Fruit fly (Drosophila melanogaster) whole organism, embryonic: ENCODE results near the gene CG11634.
A peak's percentile ranks its signal among the peaks of the same experiment; 100 is the strongest.

Source experiments
- Atf3 ChIP-seq: fragments of 200-800 bp; sonication (Bioruptor generic); optimal IDR thresholded peaks from 3 replicates; lab custom pipeline; 2016; ENCODE audit warnings: missing biosample characterization, missing genetic modification characterization
- Awh ChIP-seq: fragments of 200-800 bp; sonication (Bioruptor generic); IDR thresholded peaks from 2 replicates; pipeline ENCODE4, ENCODE4 v1.3.6; 2022; ENCODE audit warnings: missing biosample characterization, missing genetic modification characterization
- CG10366 ChIP-seq: fragments of 200-800 bp; sonication (Bioruptor generic); IDR thresholded peaks from 2 replicates; pipeline ENCODE4 v1.3.6; 2022; ENCODE audit warnings: missing biosample characterization, missing genetic modification characterization
- CG11723 ChIP-seq: fragments of 200-800 bp; sonication (Bioruptor generic); optimal IDR thresholded peaks from 2 replicates; lab custom pipeline; 2017; ENCODE audit warnings: missing biosample characterization, mild to moderate bottlenecking, missing genetic modification characterization
- CG12769 ChIP-seq: fragments of 200-800 bp; sonication (Bioruptor generic); optimal IDR thresholded peaks from 2 replicates; lab custom pipeline; 2019; ENCODE audit warnings: missing biosample characterization, mild to moderate bottlenecking, missing genetic modification characterization, moderate library complexity
- CG13894 ChIP-seq: fragments of 200-800 bp; sonication (Bioruptor generic); optimal IDR thresholded peaks from 3 replicates; lab custom pipeline; 2018; ENCODE audit warnings: missing biosample characterization, mild to moderate bottlenecking, missing genetic modification characterization, moderate library complexity
- CG15269 ChIP-seq: fragments of 200-800 bp; sonication (Bioruptor generic); optimal IDR thresholded peaks from 2 replicates; lab custom pipeline; 2018; ENCODE audit warnings: missing biosample characterization, mild to moderate bottlenecking, missing genetic modification characterization, moderate library complexity
- CG16863 ChIP-seq: fragments of 200-800 bp; sonication (Bioruptor generic); optimal IDR thresholded peaks from 3 replicates; lab custom pipeline; 2016; ENCODE audit warnings: missing biosample characterization, missing genetic modification characterization
- CG17568 ChIP-seq: fragments of 200-800 bp; sonication (Bioruptor generic); optimal IDR thresholded peaks from 2 replicates; lab custom pipeline; 2018; ENCODE audit warnings: missing biosample characterization, mild to moderate bottlenecking, missing genetic modification characterization, moderate library complexity
- CG17612 ChIP-seq: fragments of 200-800 bp; sonication (Bioruptor generic); IDR thresholded peaks from 2 replicates; pipeline ENCODE4 v1.3.6; 2022; ENCODE audit warnings: missing biosample characterization, missing genetic modification characterization
- CG1792 ChIP-seq: fragments of 200-800 bp; sonication (Bioruptor generic); optimal IDR thresholded peaks from 2 replicates; lab custom pipeline; 2016; ENCODE audit warnings: missing biosample characterization, missing genetic modification characterization
- CG18011 ChIP-seq: fragments of 200-800 bp; sonication (Bioruptor generic); optimal IDR thresholded peaks from 2 replicates; lab custom pipeline; 2017; ENCODE audit warnings: missing biosample characterization, missing genetic modification characterization, mild to moderate bottlenecking, moderate library complexity, missing genotype
- CG1832 ChIP-seq: fragments of 200-800 bp; sonication (Bioruptor generic); optimal IDR thresholded peaks from 2 replicates; lab custom pipeline; 2017; ENCODE audit warnings: missing biosample characterization, mild to moderate bottlenecking, missing genetic modification characterization, inconsistent platforms
- CG2199 ChIP-seq: fragments of 200-800 bp; sonication (Bioruptor generic); IDR thresholded peaks from 3 replicates; pipeline ENCODE4 v1.3.6; 2022; ENCODE audit warnings: missing biosample characterization, missing genetic modification characterization
- CG31224 ChIP-seq: fragments of 200-800 bp; sonication (Bioruptor generic); IDR thresholded peaks from 2 replicates; pipeline ENCODE4 v1.3.6; 2022; ENCODE audit warnings: missing biosample characterization, missing genetic modification characterization
- CG34376 ChIP-seq: fragments of 200-800 bp; sonication (Bioruptor generic); optimal IDR thresholded peaks from 2 replicates; lab custom pipeline; 2018; ENCODE audit warnings: missing biosample characterization, mild to moderate bottlenecking, missing genetic modification characterization
- CG4617 ChIP-seq: fragments of 200-800 bp; sonication (Bioruptor generic); optimal IDR thresholded peaks from 3 replicates; lab custom pipeline; 2016; ENCODE audit warnings: missing biosample characterization, missing genetic modification characterization, borderline replicate concordance
- CG6689 ChIP-seq: fragments of 200-800 bp; sonication (Bioruptor generic); IDR thresholded peaks from 2 replicates; pipeline ENCODE4 v1.3.6; 2022; ENCODE audit warnings: missing biosample characterization, missing genetic modification characterization
- Deaf1 ChIP-seq: fragments of 200-800 bp; optimal IDR thresholded peaks from 3 replicates; lab custom pipeline; 2019; ENCODE audit warnings: missing biosample characterization, mild to moderate bottlenecking, missing genetic modification characterization, moderate library complexity
- Doc3 ChIP-seq: fragments of 200-800 bp; sonication (Bioruptor generic); IDR thresholded peaks from 3 replicates; pipeline ENCODE4 v1.3.6; 2022; ENCODE audit warnings: missing biosample characterization, missing genetic modification characterization; ENCODE audit not compliant: partially characterized antibody
- Elba2 ChIP-seq: fragments of 200-800 bp; sonication (Bioruptor generic); optimal IDR thresholded peaks from 3 replicates; lab custom pipeline; 2016; ENCODE audit warnings: missing biosample characterization, missing genetic modification characterization
- HmgZ ChIP-seq: fragments of 200-800 bp; sonication (Bioruptor generic); optimal IDR thresholded peaks from 2 replicates; lab custom pipeline; 2018; ENCODE audit warnings: missing biosample characterization, mild to moderate bottlenecking, missing genetic modification characterization
- Lim3 ChIP-seq: fragments of 200-800 bp; sonication (Bioruptor generic); IDR thresholded peaks from 2 replicates; pipeline ENCODE4 v1.3.6; 2022; ENCODE audit warnings: missing biosample characterization, missing genetic modification characterization
- Med ChIP-seq: fragments of 200-800 bp; sonication (Bioruptor generic); peaks from one replicate; lab custom pipeline; 2016; ENCODE audit warnings: missing biosample characterization, missing genetic modification characterization, mild to moderate bottlenecking, inconsistent platforms, moderate library complexity
- NK7.1 ChIP-seq: fragments of 200-800 bp; sonication (Bioruptor generic); optimal IDR thresholded peaks from 3 replicates; lab custom pipeline; 2016; ENCODE audit warnings: missing biosample characterization, missing genetic modification characterization
- Nf-YA ChIP-seq: fragments of 200-800 bp; sonication (Bioruptor generic); IDR thresholded peaks from 2 replicates; pipeline ENCODE4 v1.3.6; 2022; ENCODE audit warnings: missing biosample characterization, missing genetic modification characterization
- Nf-YB ChIP-seq: fragments of 200-800 bp; sonication (Bioruptor generic); optimal IDR thresholded peaks from 3 replicates; lab custom pipeline; 2019; ENCODE audit warnings: missing biosample characterization, mild to moderate bottlenecking, missing genetic modification characterization, moderate library complexity
- Nf-YC ChIP-seq: fragments of 200-800 bp; optimal IDR thresholded peaks from 3 replicates; lab custom pipeline; 2019; ENCODE audit warnings: missing biosample characterization, mild to moderate bottlenecking, missing genetic modification characterization, moderate library complexity
- Sox102F ChIP-seq: fragments of 200-800 bp; sonication (Bioruptor generic); optimal IDR thresholded peaks from 2 replicates; lab custom pipeline; 2018; ENCODE audit warnings: missing biosample characterization, mild to moderate bottlenecking, missing genetic modification characterization, moderate library complexity
- Sry-δ ChIP-seq: fragments of 200-800 bp; sonication (Bioruptor generic); optimal IDR thresholded peaks from 2 replicates; lab custom pipeline; 2016; ENCODE audit warnings: missing biosample characterization, missing genetic modification characterization
- abd-A ChIP-seq: fragments of 200-800 bp; sonication (Bioruptor generic); optimal IDR thresholded peaks from 3 replicates; lab custom pipeline; 2019; ENCODE audit warnings: missing biosample characterization, mild to moderate bottlenecking, missing genetic modification characterization, moderate library complexity
- cad ChIP-seq: fragments of >200 bp; optimal IDR thresholded peaks from 2 replicates; lab custom pipeline; 2017; ENCODE audit warnings: missing biosample characterization, missing genetic modification characterization
- chinmo ChIP-seq: fragments of 200-800 bp; sonication (Bioruptor generic); IDR thresholded peaks from 4 replicates; pipeline ENCODE4 v1.3.6; 2022; ENCODE audit warnings: missing biosample characterization, missing genetic modification characterization; ENCODE audit not compliant: partially characterized antibody
- ci ChIP-seq: fragments of 200-800 bp; sonication (Bioruptor generic); IDR thresholded peaks from 3 replicates; pipeline ENCODE4 v1.3.6; 2022; ENCODE audit warnings: missing biosample characterization, missing genetic modification characterization
- fd3F ChIP-seq: fragments of 200-800 bp; sonication (Bioruptor generic); optimal IDR thresholded peaks from 2 replicates; lab custom pipeline; 2018; ENCODE audit warnings: missing biosample characterization, mild to moderate bottlenecking, missing genetic modification characterization, moderate library complexity
- grn ChIP-seq: fragments of 200-800 bp; sonication (Bioruptor generic); optimal IDR thresholded peaks from 3 replicates; lab custom pipeline; 2017; ENCODE audit warnings: missing biosample characterization, missing genetic modification characterization
- hb ChIP-seq: fragments of 200-800 bp; sonication (Bioruptor generic); IDR thresholded peaks from 3 replicates; pipeline ENCODE4 v1.3.6; 2022; ENCODE audit warnings: missing biosample characterization, missing genetic modification characterization; ENCODE audit not compliant: partially characterized antibody
- hth ChIP-seq: fragments of >200 bp; optimal IDR thresholded peaks from 2 replicates; lab custom pipeline; 2017; ENCODE audit warnings: inconsistent platforms
- inv ChIP-seq: fragments of 200-800 bp; sonication (Bioruptor generic); IDR thresholded peaks from 2 replicates; pipeline ENCODE4 v1.3.6; 2022; ENCODE audit warnings: missing biosample characterization, missing genetic modification characterization; ENCODE audit not compliant: partially characterized antibody
- kni ChIP-seq: fragments of 200-800 bp; sonication (Bioruptor generic); optimal IDR thresholded peaks from 3 replicates; lab custom pipeline; 2017; ENCODE audit warnings: mild to moderate bottlenecking, missing biosample characterization, missing genetic modification reagents, missing genetic modification characterization
- mld ChIP-seq: fragments of 200-800 bp; sonication (Bioruptor generic); IDR thresholded peaks from 3 replicates; pipeline ENCODE4 v1.3.6; 2022; ENCODE audit warnings: missing biosample characterization, missing genetic modification characterization; ENCODE audit not compliant: partially characterized antibody
- oc ChIP-seq: fragments of 200-800 bp; sonication (Bioruptor generic); optimal IDR thresholded peaks from 2 replicates; lab custom pipeline; 2018; ENCODE audit warnings: missing biosample characterization, mild to moderate bottlenecking, missing genetic modification characterization, moderate library complexity
- sd ChIP-seq: fragments of 200-800 bp; sonication (Bioruptor generic); optimal IDR thresholded peaks from 3 replicates; lab custom pipeline; 2018; ENCODE audit warnings: missing biosample characterization, mild to moderate bottlenecking, missing genetic modification characterization, moderate library complexity
- sens ChIP-seq: fragments of 200-800 bp; sonication (Bioruptor generic); peaks from one replicate; lab custom pipeline; 2016; ENCODE audit warnings: missing biosample characterization, missing genetic modification characterization
- so ChIP-seq: fragments of 200-800 bp; sonication (Bioruptor generic); IDR thresholded peaks from 3 replicates; pipeline ENCODE4 v1.3.6; 2022; ENCODE audit warnings: missing biosample characterization, missing genetic modification characterization
- sob ChIP-seq: fragments of 200-800 bp; sonication (Bioruptor generic); IDR thresholded peaks from 2 replicates; pipeline ENCODE4 v1.3.6; 2022; ENCODE audit warnings: missing biosample characterization, missing genetic modification characterization
- tll ChIP-seq, 2 experiments: fragments of 200-800 bp in 1 of 2; fragments of >200 bp in 1 of 2; sonication (Bioruptor generic) in 1 of 2; optimal IDR thresholded peaks; 2 replicates each; lab custom pipeline; 2017 to 2019; ENCODE audit warnings: missing biosample characterization in 2 of 2, missing genetic modification characterization in 2 of 2, mild to moderate bottlenecking in 1 of 2, moderate library complexity in 1 of 2
- wdn ChIP-seq: fragments of 200-800 bp; sonication (Bioruptor generic); IDR thresholded peaks from 2 replicates; pipeline ENCODE4 v1.3.6; 2022; ENCODE audit warnings: missing biosample characterization, missing genetic modification characterization
- zen ChIP-seq: fragments of 200-800 bp; sonication (Bioruptor generic); optimal IDR thresholded peaks from 3 replicates; lab custom pipeline; 2018; ENCODE audit warnings: missing biosample characterization, mild to moderate bottlenecking, missing genetic modification characterization, moderate library complexity

CG11634 gene

dm6 chr2L:21916000-21916399 is at the start of gene CG11634:
CG11634 (plus strand) TSS chr2L:21916300.
- TF ChIP-seq Sry-δ (GFP tag; lab: Kevin White, UChicago) (no peak), CG34376 (GFP tag; lab: Kevin White, UChicago) (no peak), Lim3 (no peak), CG11723 (GFP tag; lab: Kevin White, UChicago) (no peak), hb (GFP tag; lab: Robert Waterston, UW) (no peak), CG18011 (no peak), CG15269 (tag; lab: Kevin White, UChicago) (no peak), wdn (GFP tag; lab: Robert Waterston, UW) (no peak), CG10366 (GFP tag; lab: Robert Waterston, UW) (no peak), CG16863 (GFP tag; lab: Kevin White, UChicago) (no peak), CG17612 (no peak), so (GFP tag; lab: Robert Waterston, UW) (no peak), Sox102F (GFP tag; lab: Kevin White, UChicago) (no peak), sob (GFP tag; lab: Robert Waterston, UW) (no peak), CG1792 (GFP tag; lab: Kevin White, UChicago) (no peak)

- TF ChIP-seq Awh (GFP tag; lab: Robert Waterston, UW) (peak; percentile 66; the same call in 1 of the 2 replicates), sd (peak; percentile 63), Doc3 (GFP tag; lab: Robert Waterston, UW) (no peak), Nf-YC (tag; lab: Kevin White, UChicago) (peak; percentile 91), CG17568 (GFP tag; lab: Kevin White, UChicago) (no peak), CG6689 (GFP tag; lab: Robert Waterston, UW) (no peak), Deaf1 (peak; percentile 91), grn (peak; percentile 89), Elba2 (GFP tag; lab: Kevin White, UChicago) (peak; percentile 74), oc (tag; lab: Kevin White, UChicago) (peak; percentile 33), cad (peak; percentile 83), HmgZ (tag; lab: Kevin White, UChicago) (no peak), kni (GFP tag; lab: Kevin White, UChicago) (peak; percentile 66), CG13894 (tag; lab: Kevin White, UChicago) (peak; percentile 39), fd3F (no peak), Nf-YB (peak; percentile 94), sens (GFP tag; lab: Kevin White, UChicago) (peak; percentile 59), Med (GFP tag; lab: Kevin White, UChicago) (peak; percentile 21), CG1792 (GFP tag; lab: Kevin White, UChicago) (no peak), CG15269 (tag; lab: Kevin White, UChicago) (peak; percentile 12), mld (GFP tag; lab: Robert Waterston, UW) (no peak), ci (GFP tag; lab: Robert Waterston, UW) (no peak; the same call in 2 of the 3 replicates), chinmo (GFP tag; lab: Robert Waterston, UW) (0 out of 4 replicates have a peak, but pooled peaks have one; percentile 29), inv (GFP tag; lab: Robert Waterston, UW) (no peak), Nf-YA (GFP tag; lab: Robert Waterston, UW) (0 out of 2 replicates have a peak, but pooled peaks have one; percentile 22), Atf3 (GFP tag; lab: Kevin White, UChicago) (no peak), CG4617 (GFP tag; lab: Kevin White, UChicago) (no peak), tll (GFP tag; optimal IDR thresholded peaks at IDR 0.05; lab: Kevin White, UChicago) (peak in 1 of 2 experiments; percentile 44), CG2199 (peak; percentile 71; the same call in 2 of the 3 replicates), abd-A (tag; lab: Kevin White, UChicago) (peak; percentile 80), hth (lab: Kevin White, UChicago) (peak; percentile 90), NK7.1 (no peak), CG31224 (no peak), CG12769 (peak; percentile 31), zen (tag; lab: Kevin White, UChicago) (peak; percentile 16), CG1832 (peak; percentile 79)
Observed at dm6 chr2L:21866362-21866761, 49.7 kb upstream of the CG11634 start.
